Fruit fly (Drosophila melanogaster) whole organism, embryonic: Measurements from ENCODE around the gene CG43389.

Experiments
- ATbp ChIP-seq: fragments of 200-800 bp; sonication (Bioruptor generic); optimal IDR thresholded peaks from 2 replicates; lab custom pipeline; 2017; ENCODE audit warnings: missing biosample characterization, mild to moderate bottlenecking, missing genetic modification characterization, missing genetic modification reagents
- Bdp1 ChIP-seq: fragments of 200-800 bp; sonication (Bioruptor generic); optimal IDR thresholded peaks from 3 replicates; lab custom pipeline; 2016; ENCODE audit warnings: missing biosample characterization, missing genetic modification characterization
- CG10274 ChIP-seq: fragments of 200-800 bp; sonication (Bioruptor generic); optimal IDR thresholded peaks from 3 replicates; lab custom pipeline; 2017; ENCODE audit warnings: missing biosample characterization, mild to moderate bottlenecking, missing genetic modification characterization
- CG10366 ChIP-seq: fragments of 200-800 bp; sonication (Bioruptor generic); IDR thresholded peaks from 2 replicates; pipeline ENCODE4 v1.3.6; 2022; ENCODE audit warnings: missing biosample characterization, missing genetic modification characterization
- CG10431 ChIP-seq: fragments of 200-800 bp; sonication (Bioruptor generic); optimal IDR thresholded peaks from 3 replicates; lab custom pipeline; 2018; ENCODE audit warnings: missing biosample characterization, mild to moderate bottlenecking, missing genetic modification characterization
- CG12659 ChIP-seq: fragments of 200-800 bp; sonication (Bioruptor generic); optimal IDR thresholded peaks from 3 replicates; lab custom pipeline; 2017; ENCODE audit warnings: mild to moderate bottlenecking, missing biosample characterization, missing genetic modification reagents, missing genetic modification characterization
- CG12942 ChIP-seq: fragments of 200-800 bp; sonication (Bioruptor generic); optimal IDR thresholded peaks from 3 replicates; lab custom pipeline; 2016; ENCODE audit warnings: missing biosample characterization, missing genetic modification characterization
- CG13123 ChIP-seq: fragments of 200-800 bp; sonication (Bioruptor generic); optimal IDR thresholded peaks from 2 replicates; lab custom pipeline; 2016; ENCODE audit warnings: missing biosample characterization, missing genetic modification characterization
- CG15269 ChIP-seq: fragments of 200-800 bp; sonication (Bioruptor generic); optimal IDR thresholded peaks from 2 replicates; lab custom pipeline; 2018; ENCODE audit warnings: missing biosample characterization, mild to moderate bottlenecking, missing genetic modification characterization, moderate library complexity
- CG1647 ChIP-seq: fragments of 200-800 bp; sonication (Bioruptor generic); optimal IDR thresholded peaks from 3 replicates; lab custom pipeline; 2016; ENCODE audit warnings: missing biosample characterization, missing genetic modification characterization
- CG17385 ChIP-seq: fragments of 200-800 bp; sonication (Bioruptor generic); optimal IDR thresholded peaks from 3 replicates; lab custom pipeline; 2018; ENCODE audit warnings: missing biosample characterization, mild to moderate bottlenecking, missing genetic modification characterization
- CG31224 ChIP-seq: fragments of 200-800 bp; sonication (Bioruptor generic); IDR thresholded peaks from 2 replicates; pipeline ENCODE4 v1.3.6; 2022; ENCODE audit warnings: missing biosample characterization, missing genetic modification characterization
- CG31365 ChIP-seq: fragments of 200-800 bp; sonication (Bioruptor generic); optimal IDR thresholded peaks from 2 replicates; lab custom pipeline; 2018; ENCODE audit warnings: missing biosample characterization, mild to moderate bottlenecking, missing genetic modification characterization
- CG3163 ChIP-seq: fragments of 200-800 bp; sonication (Bioruptor generic); optimal IDR thresholded peaks from 3 replicates; lab custom pipeline; 2016; ENCODE audit warnings: missing biosample characterization, missing genetic modification characterization
- CG32532 ChIP-seq: fragments of 200-800 bp; sonication (Bioruptor generic); IDR thresholded peaks from 2 replicates; pipeline ENCODE4 v1.3.6; 2022; ENCODE audit warnings: missing biosample characterization, missing genetic modification characterization
- CG3407 ChIP-seq: fragments of 200-800 bp; sonication (Bioruptor generic); optimal IDR thresholded peaks from 2 replicates; lab custom pipeline; 2018; ENCODE audit warnings: missing biosample characterization, mild to moderate bottlenecking, missing genetic modification characterization
- CG4282 ChIP-seq: fragments of 200-800 bp; sonication (Bioruptor generic); optimal IDR thresholded peaks from 2 replicates; lab custom pipeline; 2016; ENCODE audit warnings: missing biosample characterization, missing genetic modification characterization
- CG4404 ChIP-seq: fragments of 200-800 bp; sonication (Bioruptor generic); IDR thresholded peaks from 2 replicates; pipeline ENCODE4 v1.3.6; 2022; ENCODE audit warnings: missing biosample characterization, missing genetic modification characterization
- CG4424 ChIP-seq: fragments of 200-800 bp; sonication (Bioruptor generic); optimal IDR thresholded peaks from 3 replicates; lab custom pipeline; 2016; ENCODE audit warnings: missing biosample characterization, missing genetic modification characterization
- CG4730 ChIP-seq: fragments of 200-800 bp; sonication (Bioruptor generic); IDR thresholded peaks from 2 replicates; pipeline ENCODE4 v1.3.6; 2022; ENCODE audit warnings: missing biosample characterization, missing genetic modification characterization
- CG6254 ChIP-seq: fragments of 200-800 bp; sonication (Bioruptor generic); optimal IDR thresholded peaks from 3 replicates; lab custom pipeline; 2017; ENCODE audit warnings: mild to moderate bottlenecking, missing biosample characterization, missing genetic modification reagents, missing genetic modification characterization
- CG6765 ChIP-seq: fragments of 200-800 bp; sonication (Bioruptor generic); optimal IDR thresholded peaks from 3 replicates; lab custom pipeline; 2017; ENCODE audit warnings: missing biosample characterization, mild to moderate bottlenecking, missing genetic modification characterization
- CG7745 ChIP-seq: fragments of 200-800 bp; sonication (Bioruptor generic); optimal IDR thresholded peaks from 2 replicates; lab custom pipeline; 2018; ENCODE audit warnings: missing biosample characterization, mild to moderate bottlenecking, missing genetic modification characterization, moderate library complexity
- CG7786 ChIP-seq: fragments of 200-800 bp; sonication (Bioruptor generic); optimal IDR thresholded peaks from 2 replicates; lab custom pipeline; 2016; ENCODE audit warnings: missing biosample characterization, missing genetic modification characterization
- CG8388 ChIP-seq: fragments of 200-800 bp; sonication (Bioruptor generic); optimal IDR thresholded peaks from 2 replicates; lab custom pipeline; 2019; ENCODE audit warnings: missing biosample characterization, mild to moderate bottlenecking, missing genetic modification characterization, moderate library complexity
- CHES-1-like ChIP-seq: fragments of 200-800 bp; sonication (Bioruptor generic); optimal IDR thresholded peaks from 2 replicates; lab custom pipeline; 2016; ENCODE audit warnings: missing biosample characterization, missing genetic modification characterization
- D ChIP-seq, 2 experiments: fragments of 200-800 bp in 1 of 2; fragments of >200 bp in 1 of 2; sonication (Bioruptor generic) in 1 of 2; optimal IDR thresholded peaks; 2 replicates in 1 of 2; 3 replicates in 1 of 2; lab custom pipeline; 2017; ENCODE audit warnings: mild to moderate bottlenecking in 1 of 2, missing biosample characterization in 1 of 2, missing genetic modification characterization in 1 of 2, missing genetic modification reagents in 1 of 2
- HLH4C ChIP-seq: fragments of 200-800 bp; sonication (Bioruptor generic); IDR thresholded peaks from 3 replicates; pipeline ENCODE4 v1.3.6; 2022; ENCODE audit warnings: missing biosample characterization, missing genetic modification characterization; ENCODE audit not compliant: partially characterized antibody
- Med ChIP-seq: fragments of 200-800 bp; sonication (Bioruptor generic); peaks from one replicate; lab custom pipeline; 2016; ENCODE audit warnings: missing biosample characterization, missing genetic modification characterization, mild to moderate bottlenecking, inconsistent platforms, moderate library complexity
- Pdp1 ChIP-seq, 2 experiments: fragments of 200-800 bp; sonication (Bioruptor generic); optimal IDR thresholded peaks; 3 replicates each; lab custom pipeline; 2016; ENCODE audit warnings: missing biosample characterization in 2 of 2, missing genetic modification characterization in 2 of 2, mild to moderate bottlenecking in 1 of 2, moderate library complexity in 1 of 2
- Ssrp ChIP-seq: fragments of 200-800 bp; sonication (Bioruptor generic); optimal IDR thresholded peaks from 2 replicates; lab custom pipeline; 2018; ENCODE audit warnings: missing biosample characterization, mild to moderate bottlenecking, missing genetic modification characterization, moderate library complexity
- TFAM ChIP-seq: fragments of 200-800 bp; sonication (Bioruptor generic); optimal IDR thresholded peaks from 2 replicates; lab custom pipeline; 2017; ENCODE audit warnings: missing biosample characterization, missing genetic modification characterization, inconsistent platforms
- Xrp1 ChIP-seq: fragments of 200-800 bp; sonication (Bioruptor generic); IDR thresholded peaks from 2 replicates; pipeline ENCODE4 v1.3.6; 2022; ENCODE audit warnings: missing biosample characterization, missing genetic modification characterization
- amos ChIP-seq: fragments of 200-800 bp; sonication (Bioruptor generic); IDR thresholded peaks from 2 replicates; pipeline ENCODE4 v1.3.6; 2022; ENCODE audit warnings: missing biosample characterization, missing genetic modification characterization; ENCODE audit not compliant: partially characterized antibody
- crol ChIP-seq: fragments of 200-800 bp; sonication (Bioruptor generic); IDR thresholded peaks from 2 replicates; pipeline ENCODE4 v1.3.6; 2022; ENCODE audit warnings: missing biosample characterization, missing genetic modification characterization
- disco-r ChIP-seq: fragments of 200-800 bp; sonication (Bioruptor generic); optimal IDR thresholded peaks from 2 replicates; lab custom pipeline; 2016; ENCODE audit warnings: missing biosample characterization, missing genetic modification characterization
- dmrt99B ChIP-seq: fragments of 200-800 bp; sonication (Bioruptor generic); optimal IDR thresholded peaks from 2 replicates; lab custom pipeline; 2018; ENCODE audit warnings: missing biosample characterization, mild to moderate bottlenecking, missing genetic modification characterization, moderate library complexity
- gcm ChIP-seq: fragments of 200-800 bp; sonication (Bioruptor generic); optimal IDR thresholded peaks from 2 replicates; lab custom pipeline; 2019; ENCODE audit warnings: missing biosample characterization, mild to moderate bottlenecking, missing genetic modification characterization, moderate library complexity
- her ChIP-seq: fragments of 200-800 bp; sonication (Bioruptor generic); optimal IDR thresholded peaks from 2 replicates; lab custom pipeline; 2016; ENCODE audit warnings: missing biosample characterization, missing genetic modification characterization
- ind ChIP-seq: fragments of 200-800 bp; sonication (Bioruptor generic); optimal IDR thresholded peaks from 3 replicates; lab custom pipeline; 2016; ENCODE audit warnings: missing biosample characterization, missing genetic modification characterization
- lab ChIP-seq: fragments of 200-800 bp; sonication (Bioruptor generic); optimal IDR thresholded peaks from 3 replicates; lab custom pipeline; 2017; ENCODE audit warnings: missing biosample characterization, missing genetic modification characterization, mild to moderate bottlenecking, moderate library complexity, missing genetic modification reagents
- mirr ChIP-seq: fragments of 200-800 bp; sonication (Bioruptor generic); optimal IDR thresholded peaks from 3 replicates; lab custom pipeline; 2018; ENCODE audit warnings: missing biosample characterization, mild to moderate bottlenecking, missing genetic modification characterization
- nom ChIP-seq: fragments of 200-800 bp; sonication (Bioruptor generic); optimal IDR thresholded peaks from 2 replicates; lab custom pipeline; 2017; ENCODE audit warnings: missing biosample characterization, missing genetic modification characterization, mild to moderate bottlenecking, moderate library complexity, missing genetic modification reagents
- org-1 ChIP-seq: fragments of 200-800 bp; sonication (Bioruptor generic); optimal IDR thresholded peaks from 2 replicates; lab custom pipeline; 2017; ENCODE audit warnings: missing biosample characterization, missing genetic modification characterization
- phol ChIP-seq: fragments of 200-800 bp; sonication (Bioruptor generic); optimal IDR thresholded peaks from 3 replicates; lab custom pipeline; 2018; ENCODE audit warnings: missing biosample characterization, mild to moderate bottlenecking, missing genetic modification characterization, moderate library complexity
- pum ChIP-seq: fragments of 200-800 bp; sonication (Bioruptor generic); optimal IDR thresholded peaks from 2 replicates; lab custom pipeline; 2016; ENCODE audit warnings: missing biosample characterization, missing genetic modification characterization
- slbo ChIP-seq: fragments of 200-800 bp; sonication (Bioruptor generic); IDR thresholded peaks from 2 replicates; pipeline ENCODE4 v1.3.6; 2022; ENCODE audit warnings: missing biosample characterization, missing genetic modification characterization
- unc-4 ChIP-seq: fragments of 200-800 bp; sonication (Bioruptor generic); IDR thresholded peaks from 2 replicates; pipeline ENCODE4 v1.3.6; 2022; ENCODE audit warnings: missing biosample characterization, missing genetic modification characterization; ENCODE audit not compliant: partially characterized antibody

CG43389 gene

dm6 chr3L:3222643-3223389 is 25.0 kb upstream of the CG43389 start, which contains the start of the genes RpL28 and eIF1 (continued):
- TF ChIP-seq CG17385 (GFP tag; lab: Kevin White, UChicago): peak; percentile 91
- TF ChIP-seq gcm (GFP tag; lab: Kevin White, UChicago): peak; percentile 75
- TF ChIP-seq CG31365 (tag; lab: Kevin White, UChicago): peak; percentile 83
- TF ChIP-seq org-1: peak; percentile 86
- TF ChIP-seq amos (GFP tag; lab: Robert Waterston, UW): peak; percentile 78
- TF ChIP-seq HLH4C (GFP tag; lab: Robert Waterston, UW): peak; percentile 62
- TF ChIP-seq CG4424 (GFP tag; lab: Kevin White, UChicago): peak; percentile 93
- peak; percentile 90 for TF ChIP-seq CG10431 (GFP tag; lab: Kevin White, UChicago)
- TF ChIP-seq CG15269 (tag; lab: Kevin White, UChicago): peak; percentile 56
- TF ChIP-seq phol (tag; lab: Kevin White, UChicago): peak; percentile 99
- TF ChIP-seq Xrp1 (GFP tag; lab: Robert Waterston, UW): peak; percentile 39; the same call in 1 of the 2 replicates
- peak; percentile 99 for TF ChIP-seq Med
- peak; percentile 81; the same call in 1 of the 2 replicates for TF ChIP-seq unc-4 (GFP tag; lab: Robert Waterston, UW)
- peak; percentile 92 for TF ChIP-seq CG3407 (GFP tag; lab: Kevin White, UChicago)
- peak; percentile 77 for TF ChIP-seq Ssrp
- peak; percentile 86 for TF ChIP-seq nom (GFP tag; lab: Kevin White, UChicago)
- peak; percentile 85 for TF ChIP-seq pum (GFP tag; lab: Kevin White, UChicago)
- TF ChIP-seq CG6254 (GFP tag; lab: Kevin White, UChicago): peak; percentile 76
- peak; percentile 95 for TF ChIP-seq CG6765 (GFP tag; lab: Kevin White, UChicago)
- peak; percentile 78 to 88 for TF ChIP-seq Pdp1 (GFP tag; optimal IDR thresholded peaks at IDR 0.05; lab: Kevin White, UChicago)
- TF ChIP-seq CG32532: peak; percentile 81
- TF ChIP-seq crol (GFP tag; lab: Robert Waterston, UW): peak; percentile 36; the same call in 1 of the 2 replicates
- TF ChIP-seq her (GFP tag; lab: Kevin White, UChicago): peak; percentile 85
- peak; percentile 80 for TF ChIP-seq ind (GFP tag; lab: Kevin White, UChicago)
- peak; percentile 91 for TF ChIP-seq disco-r (GFP tag; lab: Kevin White, UChicago)
- peak; percentile 60 for TF ChIP-seq lab (GFP tag; lab: Kevin White, UChicago)
- peak; percentile 76 for TF ChIP-seq CG31224 (GFP tag; lab: Robert Waterston, UW)
- TF ChIP-seq Bdp1 (GFP tag; lab: Kevin White, UChicago): peak; percentile 87
- peak; percentile 69 for TF ChIP-seq CG4730 (GFP tag; lab: Robert Waterston, UW)
- peak; percentile 83 for TF ChIP-seq TFAM (GFP tag; lab: Kevin White, UChicago)
- peak; percentile 100 for TF ChIP-seq CG13123 (GFP tag; lab: Kevin White, UChicago)
- TF ChIP-seq CG4404 (GFP tag; lab: Robert Waterston, UW): peak; percentile 66
- TF ChIP-seq mirr: peak; percentile 94
- peak; percentile 70 for TF ChIP-seq CG3163
- TF ChIP-seq CG1647 (GFP tag; lab: Kevin White, UChicago): peak; percentile 91
- peak; percentile 88 for TF ChIP-seq ATbp (GFP tag; lab: Kevin White, UChicago)
- TF ChIP-seq CG12659: peak; percentile 97
- TF ChIP-seq CG8388 (GFP tag; lab: Kevin White, UChicago): peak; percentile 80
- no peak for TF ChIP-seq dmrt99B (tag; lab: Kevin White, UChicago)
- peak; percentile 91 for TF ChIP-seq CHES-1-like (GFP tag; lab: Kevin White, UChicago)
- TF ChIP-seq CG7786 (GFP tag; lab: Kevin White, UChicago): peak; percentile 84
- peak; percentile 85 for TF ChIP-seq CG12942 (GFP tag; lab: Kevin White, UChicago)
- TF ChIP-seq D (optimal IDR thresholded peaks at IDR 0.05; lab: Kevin White, UChicago): no peak
- TF ChIP-seq D (GFP tag; optimal IDR thresholded peaks at IDR 0.05; lab: Kevin White, UChicago): peak; percentile 90
- peak; percentile 91 for TF ChIP-seq slbo (GFP tag; lab: Robert Waterston, UW)
- peak; percentile 87 for TF ChIP-seq CG10366 (GFP tag; lab: Robert Waterston, UW)
- peak; percentile 40 for TF ChIP-seq CG7745 (tag; lab: Kevin White, UChicago)
- TF ChIP-seq CG10274 (GFP tag; lab: Kevin White, UChicago): peak; percentile 87
- TF ChIP-seq CG4282 (GFP tag; lab: Kevin White, UChicago): peak; percentile 64
